Worm (Caenorhabditis elegans): Measurements from ENCODE around the gene C41C4.9.

- no peak for TF ChIP-seq nhr-12 (tag; optimal IDR thresholded peaks at IDR 0.05)
- no peak for TF ChIP-seq nhr-76 (tag; optimal IDR thresholded peaks at IDR 0.05)
- no peak for TF ChIP-seq lsy-2 (tag; optimal IDR thresholded peaks at IDR 0.05)
- no peak for TF ChIP-seq lin-13 (tag; optimal IDR thresholded peaks at IDR 0.05)
- no peak for TF ChIP-seq nhr-237 (tag; optimal IDR thresholded peaks at IDR 0.05)
- no peak for TF ChIP-seq M03D4.4 (tag; optimal IDR thresholded peaks at IDR 0.05)
- TF ChIP-seq ztf-11 (tag; optimal IDR thresholded peaks at IDR 0.05) = no peak
- TF ChIP-seq elt-3 (tag; optimal IDR thresholded peaks at IDR 0.05) = no peak
- TF ChIP-seq nhr-2 (tag; optimal IDR thresholded peaks at IDR 0.05) = no peak
- no peak for TF ChIP-seq unc-62 (GFP tag; optimal IDR thresholded peaks at IDR 0.05)
- no peak for TF ChIP-seq pha-4 (tag; optimal IDR thresholded peaks at IDR 0.05)
- TF ChIP-seq snpc-4 (tag; optimal IDR thresholded peaks at IDR 0.05) = no peak
Observed at ce11 chrII:8117426-8117825, 10.0 kb downstream of the C41C4.9 start.

All from whole organism, mixed stage, embryonic.